Fruit fly (Drosophila melanogaster) whole organism, embryonic: ENCODE data around the gene CG31126.

ENCODE experiments used
- Asciz ChIP-seq: fragments of 200-800 bp; sonication (Bioruptor generic); optimal IDR thresholded peaks from 2 replicates; lab custom pipeline; 2017; ENCODE audit warnings: missing biosample characterization, mild to moderate bottlenecking, missing genetic modification characterization, missing genetic modification reagents
- Atf-2 ChIP-seq: fragments of 200-800 bp; sonication (Bioruptor generic); optimal IDR thresholded peaks from 2 replicates; lab custom pipeline; 2016; ENCODE audit warnings: missing biosample characterization, missing genetic modification characterization
- Blimp-1 ChIP-seq: fragments of 200-800 bp; sonication (Bioruptor generic); optimal IDR thresholded peaks from 3 replicates; lab custom pipeline; 2018; ENCODE audit warnings: missing biosample characterization, missing genetic modification characterization, mild to moderate bottlenecking, moderate library complexity, missing genetic modification reagents
- CG13296 ChIP-seq: fragments of 200-800 bp; sonication (Bioruptor generic); optimal IDR thresholded peaks from 3 replicates; lab custom pipeline; 2018; ENCODE audit warnings: missing biosample characterization, mild to moderate bottlenecking, missing genetic modification characterization
- CG1602 ChIP-seq: fragments of 200-800 bp; sonication (Bioruptor generic); optimal IDR thresholded peaks from 3 replicates; lab custom pipeline; 2016; ENCODE audit warnings: missing biosample characterization, missing genetic modification characterization
- CG17186 ChIP-seq: fragments of 200-800 bp; sonication (Bioruptor generic); optimal IDR thresholded peaks from 3 replicates; lab custom pipeline; 2017; ENCODE audit warnings: missing biosample characterization, missing genetic modification reagents, missing genetic modification characterization
- CG2120 ChIP-seq: fragments of 200-800 bp; sonication (Bioruptor generic); optimal IDR thresholded peaks from 3 replicates; lab custom pipeline; 2016; ENCODE audit warnings: missing biosample characterization, missing genetic modification characterization
- CG2875 ChIP-seq: fragments of 200-800 bp; sonication (Bioruptor generic); optimal IDR thresholded peaks from 2 replicates; lab custom pipeline; 2017; ENCODE audit warnings: missing biosample characterization, mild to moderate bottlenecking, missing genetic modification characterization, missing genetic modification reagents
- CG34376 ChIP-seq: fragments of 200-800 bp; sonication (Bioruptor generic); optimal IDR thresholded peaks from 2 replicates; lab custom pipeline; 2018; ENCODE audit warnings: missing biosample characterization, mild to moderate bottlenecking, missing genetic modification characterization
- CG3995 ChIP-seq: fragments of 200-800 bp; sonication (Bioruptor generic); optimal IDR thresholded peaks from 3 replicates; lab custom pipeline; 2016; ENCODE audit warnings: missing biosample characterization, missing genetic modification characterization
- CG42726 ChIP-seq: fragments of 200-800 bp; sonication (Bioruptor generic); IDR thresholded peaks from 2 replicates; pipeline ENCODE4 v1.3.6; 2022; ENCODE audit warnings: missing biosample characterization, missing genetic modification characterization; ENCODE audit not compliant: partially characterized antibody
- CG4282 ChIP-seq: fragments of 200-800 bp; sonication (Bioruptor generic); optimal IDR thresholded peaks from 2 replicates; lab custom pipeline; 2016; ENCODE audit warnings: missing biosample characterization, missing genetic modification characterization
- CG4730 ChIP-seq: fragments of 200-800 bp; sonication (Bioruptor generic); IDR thresholded peaks from 2 replicates; pipeline ENCODE4 v1.3.6; 2022; ENCODE audit warnings: missing biosample characterization, missing genetic modification characterization
- CG8388 ChIP-seq: fragments of 200-800 bp; sonication (Bioruptor generic); optimal IDR thresholded peaks from 2 replicates; lab custom pipeline; 2019; ENCODE audit warnings: missing biosample characterization, mild to moderate bottlenecking, missing genetic modification characterization, moderate library complexity
- CG8765 ChIP-seq: fragments of 200-800 bp; sonication (Bioruptor generic); IDR thresholded peaks from 2 replicates; pipeline ENCODE4 v1.3.6; 2022; ENCODE audit warnings: missing biosample characterization, missing genetic modification characterization
- CG9876 ChIP-seq: fragments of 200-800 bp; sonication (Bioruptor generic); optimal IDR thresholded peaks from 2 replicates; lab custom pipeline; 2016; ENCODE audit warnings: missing biosample characterization, missing genetic modification characterization
- Dad ChIP-seq: fragments of 200-800 bp; sonication (Bioruptor generic); optimal IDR thresholded peaks from 3 replicates; lab custom pipeline; 2016; ENCODE audit warnings: missing biosample characterization, missing genetic modification characterization
- Dip3 ChIP-seq: fragments of 200-800 bp; sonication (Bioruptor generic); optimal IDR thresholded peaks from 3 replicates; lab custom pipeline; 2016; ENCODE audit warnings: missing biosample characterization, missing genetic modification characterization
- Eip74EF ChIP-seq, 2 experiments: fragments of 200-800 bp in 1 of 2; fragments of >200 bp in 1 of 2; sonication (Bioruptor generic) in 1 of 2; optimal IDR thresholded peaks; 2 replicates each; lab custom pipeline; 2017 to 2019; ENCODE audit warnings: missing biosample characterization in 2 of 2, missing genetic modification characterization in 2 of 2, mild to moderate bottlenecking in 1 of 2, moderate library complexity in 1 of 2
- Fer3 ChIP-seq: fragments of 200-800 bp; sonication (Bioruptor generic); optimal IDR thresholded peaks from 2 replicates; lab custom pipeline; 2018; ENCODE audit warnings: missing biosample characterization, mild to moderate bottlenecking, missing genetic modification characterization, moderate library complexity
- Gug ChIP-seq: fragments of 200-800 bp; sonication (Bioruptor generic); IDR thresholded peaks from 4 replicates; pipeline ENCODE4 v1.3.6; 2022; ENCODE audit warnings: missing biosample characterization, missing genetic modification characterization
- H2.0 ChIP-seq: fragments of 200-800 bp; sonication (Bioruptor generic); IDR thresholded peaks from 2 replicates; pipeline ENCODE4 v1.3.6; 2022; ENCODE audit warnings: missing biosample characterization, missing genetic modification characterization
- HLH4C ChIP-seq: fragments of 200-800 bp; sonication (Bioruptor generic); IDR thresholded peaks from 3 replicates; pipeline ENCODE4 v1.3.6; 2022; ENCODE audit warnings: missing biosample characterization, missing genetic modification characterization; ENCODE audit not compliant: partially characterized antibody
- HmgZ ChIP-seq: fragments of 200-800 bp; sonication (Bioruptor generic); optimal IDR thresholded peaks from 2 replicates; lab custom pipeline; 2018; ENCODE audit warnings: missing biosample characterization, mild to moderate bottlenecking, missing genetic modification characterization
- Hr78 ChIP-seq, 2 experiments: fragments of 200-800 bp in 1 of 2; fragments of >200 bp in 1 of 2; sonication (Bioruptor generic) in 1 of 2; optimal IDR thresholded peaks; 2 replicates each; lab custom pipeline; 2017 to 2019; ENCODE audit warnings: missing biosample characterization in 2 of 2, missing genetic modification characterization in 2 of 2, mild to moderate bottlenecking in 1 of 2, moderate library complexity in 1 of 2
- Lpt ChIP-seq: fragments of >200 bp; optimal IDR thresholded peaks from 2 replicates; lab custom pipeline; 2018; ENCODE audit warnings: missing biosample characterization, missing genetic modification characterization
- MBD-R2 ChIP-seq: fragments of 200-800 bp; sonication (Bioruptor generic); IDR thresholded peaks from 2 replicates; pipeline ENCODE4 v1.3.6; 2022; ENCODE audit warnings: missing biosample characterization, missing genetic modification characterization
- Mrtf ChIP-seq: fragments of 200-800 bp; sonication (Bioruptor generic); IDR thresholded peaks from 3 replicates; pipeline ENCODE4 v1.3.6; 2022; ENCODE audit warnings: missing biosample characterization, missing genetic modification characterization
- Nf-YA ChIP-seq: fragments of 200-800 bp; sonication (Bioruptor generic); IDR thresholded peaks from 2 replicates; pipeline ENCODE4 v1.3.6; 2022; ENCODE audit warnings: missing biosample characterization, missing genetic modification characterization
- Optix ChIP-seq: fragments of 200-800 bp; sonication (Bioruptor generic); IDR thresholded peaks from 3 replicates; pipeline ENCODE4 v1.3.6; 2022; ENCODE audit warnings: missing biosample characterization, missing genetic modification characterization
- PHDP ChIP-seq: fragments of 200-800 bp; sonication (Bioruptor generic); optimal IDR thresholded peaks from 3 replicates; lab custom pipeline; 2018; ENCODE audit warnings: missing biosample characterization, mild to moderate bottlenecking, missing genetic modification characterization, moderate library complexity
- Sox100B ChIP-seq: fragments of 200-800 bp; sonication (Bioruptor generic); optimal IDR thresholded peaks from 3 replicates; lab custom pipeline; 2018; ENCODE audit warnings: missing biosample characterization, mild to moderate bottlenecking, missing genetic modification characterization
- Stat92E ChIP-seq, 3 experiments: fragments of >200 bp in 2 of 3; fragments of 200-800 bp in 1 of 3; sonication (Bioruptor generic) in 1 of 3; optimal IDR thresholded peaks; 2 replicates each; lab custom pipeline; 2017 to 2019; ENCODE audit warnings: missing biosample characterization in 3 of 3, missing genetic modification characterization in 3 of 3, mild to moderate bottlenecking in 1 of 3, moderate library complexity in 1 of 3
- YL-1 ChIP-seq: fragments of 200-800 bp; sonication (Bioruptor generic); optimal IDR thresholded peaks from 3 replicates; lab custom pipeline; 2017; ENCODE audit warnings: missing biosample characterization, mild to moderate bottlenecking, missing genetic modification characterization
- az2 ChIP-seq: fragments of 200-800 bp; sonication (Bioruptor generic); optimal IDR thresholded peaks from 3 replicates; lab custom pipeline; 2016; ENCODE audit warnings: missing biosample characterization, missing genetic modification characterization
- caup ChIP-seq: fragments of 200-800 bp; sonication (Bioruptor generic); optimal IDR thresholded peaks from 3 replicates; lab custom pipeline; 2017; ENCODE audit warnings: missing biosample characterization, mild to moderate bottlenecking, missing genetic modification characterization, moderate library complexity; ENCODE audit not compliant: severe bottlenecking
- chn ChIP-seq: fragments of 200-800 bp; sonication (Bioruptor generic); optimal IDR thresholded peaks from 2 replicates; lab custom pipeline; 2016; ENCODE audit warnings: missing biosample characterization, missing genetic modification characterization
- dpn ChIP-seq, 2 experiments: fragments of 200-800 bp; sonication (Bioruptor generic); optimal IDR thresholded peaks; 3 replicates each; lab custom pipeline; 2016; ENCODE audit warnings: missing biosample characterization in 2 of 2, missing genetic modification characterization in 2 of 2
- fu2 ChIP-seq: fragments of 200-800 bp; sonication (Bioruptor generic); optimal IDR thresholded peaks from 2 replicates; lab custom pipeline; 2016; ENCODE audit warnings: missing biosample characterization, missing genetic modification characterization
- h ChIP-seq: fragments of >200 bp; optimal IDR thresholded peaks from 2 replicates; lab custom pipeline; 2017
- hth ChIP-seq: fragments of >200 bp; optimal IDR thresholded peaks from 2 replicates; lab custom pipeline; 2017; ENCODE audit warnings: inconsistent platforms
- mam ChIP-seq: fragments of 200-800 bp; sonication (Bioruptor generic); optimal IDR thresholded peaks from 3 replicates; lab custom pipeline; 2016; ENCODE audit warnings: missing biosample characterization, missing genetic modification characterization
- mirr ChIP-seq: fragments of 200-800 bp; sonication (Bioruptor generic); optimal IDR thresholded peaks from 3 replicates; lab custom pipeline; 2018; ENCODE audit warnings: missing biosample characterization, mild to moderate bottlenecking, missing genetic modification characterization
- pb ChIP-seq: fragments of 200-800 bp; sonication (Bioruptor generic); optimal IDR thresholded peaks from 3 replicates; lab custom pipeline; 2016; ENCODE audit warnings: missing biosample characterization, missing genetic modification characterization
- scrt ChIP-seq: fragments of 200-800 bp; sonication (Bioruptor generic); optimal IDR thresholded peaks from 2 replicates; lab custom pipeline; 2018; ENCODE audit warnings: missing biosample characterization, mild to moderate bottlenecking, missing genetic modification characterization, moderate library complexity
- sisA ChIP-seq: fragments of 200-800 bp; sonication (Bioruptor generic); IDR thresholded peaks from 2 replicates; pipeline ENCODE4 v1.3.6; 2022; ENCODE audit warnings: missing biosample characterization, missing genetic modification characterization
- sqz ChIP-seq: fragments of 200-800 bp; sonication (Bioruptor generic); optimal IDR thresholded peaks from 3 replicates; lab custom pipeline; 2018; ENCODE audit warnings: missing biosample characterization, mild to moderate bottlenecking, missing genetic modification characterization
- sr ChIP-seq: fragments of 200-800 bp; sonication (Bioruptor generic); IDR thresholded peaks from 3 replicates; pipeline ENCODE4 v1.3.6; 2022; ENCODE audit warnings: missing biosample characterization, missing genetic modification characterization
- trh ChIP-seq: fragments of 200-800 bp; sonication (Bioruptor generic); optimal IDR thresholded peaks from 2 replicates; lab custom pipeline; 2016; ENCODE audit warnings: missing biosample characterization, missing genetic modification characterization
- wor ChIP-seq: fragments of 200-800 bp; sonication (Bioruptor generic); IDR thresholded peaks from 2 replicates; pipeline ENCODE4 v1.3.6; 2022; ENCODE audit warnings: missing biosample characterization, missing genetic modification characterization
- z ChIP-seq: fragments of 200-800 bp; sonication (Bioruptor generic); IDR thresholded peaks from 3 replicates; pipeline ENCODE4 v1.3.6; 2022; ENCODE audit warnings: missing biosample characterization, missing genetic modification characterization
- zen2 ChIP-seq: fragments of 200-800 bp; sonication (Bioruptor generic); IDR thresholded peaks from 3 replicates; pipeline ENCODE4 v1.3.6; 2022; ENCODE audit warnings: missing biosample characterization, missing genetic modification characterization; ENCODE audit not compliant: partially characterized antibody

The CG31126 gene

dm6 chr3R:24651044-24651459 lies 8.4 kb upstream of the CG31126 start (continued):
- no peak for TF ChIP-seq Blimp-1
- TF ChIP-seq Nf-YA (GFP tag; lab: Robert Waterston, UW) = no peak
- no peak for TF ChIP-seq HLH4C (GFP tag; lab: Robert Waterston, UW)
- TF ChIP-seq CG8765 (GFP tag; lab: Robert Waterston, UW) = no peak
- TF ChIP-seq YL-1 (GFP tag; lab: Kevin White, UChicago) = peak; percentile 5
- no peak for TF ChIP-seq Asciz (GFP tag; lab: Kevin White, UChicago)
- TF ChIP-seq pb (GFP tag; lab: Kevin White, UChicago) = no peak
- TF ChIP-seq trh (GFP tag; lab: Kevin White, UChicago) = no peak
- no peak for TF ChIP-seq wor (GFP tag; lab: Robert Waterston, UW)
- no peak for TF ChIP-seq CG4730
- TF ChIP-seq CG17186 (GFP tag; lab: Kevin White, UChicago) = no peak
- no peak for TF ChIP-seq Atf-2 (GFP tag; lab: Kevin White, UChicago)
- TF ChIP-seq CG13296 (GFP tag; lab: Kevin White, UChicago) = no peak
- TF ChIP-seq mam (GFP tag; lab: Kevin White, UChicago) = peak; percentile 4
- peak; percentile 32 for TF ChIP-seq mirr (GFP tag; lab: Kevin White, UChicago)
- TF ChIP-seq Fer3 = no peak
- TF ChIP-seq scrt (GFP tag; lab: Kevin White, UChicago) = no peak
- TF ChIP-seq z = no peak
- no peak for TF ChIP-seq zen2 (GFP tag; lab: Robert Waterston, UW)
- TF ChIP-seq fu2 (GFP tag; lab: Kevin White, UChicago) = no peak
- no peak for TF ChIP-seq az2 (GFP tag; lab: Kevin White, UChicago)
- no peak for TF ChIP-seq Sox100B (GFP tag; lab: Kevin White, UChicago)
- no peak for TF ChIP-seq Mrtf (GFP tag; lab: Robert Waterston, UW)
- no peak for TF ChIP-seq h (lab: Kevin White, UChicago)
- no peak for TF ChIP-seq Gug
- no peak for TF ChIP-seq caup (GFP tag; lab: Kevin White, UChicago)
- no peak for TF ChIP-seq sqz (GFP tag; lab: Kevin White, UChicago)
- peak; percentile 7 for TF ChIP-seq HmgZ (tag; lab: Kevin White, UChicago)
- TF ChIP-seq Hr78 (GFP tag; optimal IDR thresholded peaks at IDR 0.05; lab: Kevin White, UChicago) = no peak
- no peak for TF ChIP-seq CG1602 (GFP tag; lab: Kevin White, UChicago)
- no peak for TF ChIP-seq sisA (GFP tag; lab: Robert Waterston, UW)
- TF ChIP-seq CG34376 (GFP tag; lab: Kevin White, UChicago) = peak; percentile 59
- TF ChIP-seq Optix (GFP tag; lab: Robert Waterston, UW) = no peak
- TF ChIP-seq MBD-R2 (GFP tag; lab: Robert Waterston, UW) = peak; percentile 18; the same call in 1 of the 2 replicates
- peak; percentile 53 for TF ChIP-seq CG2120
- no peak for TF ChIP-seq dpn (GFP tag; optimal IDR thresholded peaks at IDR 0.05; lab: Kevin White, UChicago)
- no peak for TF ChIP-seq Eip74EF (GFP tag; optimal IDR thresholded peaks at IDR 0.05; lab: Kevin White, UChicago)
- no peak for TF ChIP-seq CG8388 (GFP tag; lab: Kevin White, UChicago)
- no peak for TF ChIP-seq CG3995 (GFP tag; lab: Kevin White, UChicago)
- TF ChIP-seq, all 482 proteins: peak for 46

- no peak for TF ChIP-seq CG9876 (GFP tag; lab: Kevin White, UChicago)
- 0 out of 2 replicates have a peak, but pooled peaks have one; percentile 38 for TF ChIP-seq CG42726 (GFP tag; lab: Robert Waterston, UW)
- TF ChIP-seq Lpt (GFP tag; lab: Kevin White, UChicago) = no peak
- TF ChIP-seq CG2875 (GFP tag; lab: Kevin White, UChicago) = no peak
- TF ChIP-seq H2.0 = peak; percentile 20; the same call in 1 of the 2 replicates
- TF ChIP-seq PHDP (tag; lab: Kevin White, UChicago) = no peak
- no peak for TF ChIP-seq hth (lab: Kevin White, UChicago)
- peak; percentile 72 for TF ChIP-seq chn
- peak; percentile 60 for TF ChIP-seq Dip3 (GFP tag; lab: Kevin White, UChicago)
- TF ChIP-seq Dad (GFP tag; lab: Kevin White, UChicago) = peak; percentile 40
- peak; percentile 27 for TF ChIP-seq CG4282
- no peak for TF ChIP-seq Stat92E (GFP tag; optimal IDR thresholded peaks at IDR 0.05; lab: Kevin White, UChicago)
- TF ChIP-seq sr (GFP tag; lab: Robert Waterston, UW) = no peak
These were observed 4.6 kb upstream of the CG31126 start, which contains the start of the genes CG31125 and CG6695 for dm6 chr3R:24654770-24655322. CG31125 (minus strand) TSS chr3R:24654820. CG6695 (plus strand) TSS chr3R:24655160.
